Worm (Caenorhabditis elegans): ENCODE data around the gene cut-6.

Gene cut-6

ce11 chrIII:10911160-10911559 is at the start of gene cut-6:
Gene cut-6 (plus strand): TSS chrIII:10911460.
- TF ChIP-seq ceh-9 (tag; optimal IDR thresholded peaks at IDR 0.05) (no peak), tbx-2 (tag; optimal IDR thresholded peaks at IDR 0.05) (no peak), mml-1 (tag; optimal IDR thresholded peaks at IDR 0.05) (no peak), daf-12 (tag; optimal IDR thresholded peaks at IDR 0.05) (no peak), ceh-28 (tag; optimal IDR thresholded peaks at IDR 0.05) (no peak), nhr-23 (tag; optimal IDR thresholded peaks at IDR 0.05) (peak; percentile 6), zag-1 (tag; optimal IDR thresholded peaks at IDR 0.05) (no peak), pha-4 (tag; optimal IDR thresholded peaks at IDR 0.05) (no peak)

DNA sequence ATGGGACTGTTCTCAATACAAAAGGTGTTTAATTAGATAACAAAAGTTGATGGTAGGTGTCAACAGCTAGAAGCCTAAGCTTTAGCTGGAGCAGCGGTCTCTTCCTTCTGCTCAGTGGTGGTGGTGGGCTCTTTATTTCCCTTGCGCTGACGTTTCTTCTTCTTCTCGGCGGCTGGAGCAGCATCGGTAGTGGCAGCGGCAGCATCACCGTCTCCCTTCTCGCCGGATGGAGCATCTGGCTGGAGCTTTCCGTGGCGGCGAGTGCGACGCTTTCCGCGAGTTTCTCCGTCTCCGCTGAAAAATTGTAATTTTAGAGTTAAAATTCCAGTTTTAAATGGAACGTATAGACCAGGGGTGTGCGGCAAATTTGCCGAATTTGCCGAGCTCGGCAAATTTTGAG is 44.2 kb upstream of the cut-6 start:
- TF ChIP-seq nfya-1 (tag; optimal IDR thresholded peaks at IDR 0.05; ENCODE audit: insufficient read depth) (no peak), nhr-25 (tag; optimal IDR thresholded peaks at IDR 0.05) (no peak), elt-2 (tag; optimal IDR thresholded peaks at IDR 0.05) (no peak), nhr-28 (tag; optimal IDR thresholded peaks at IDR 0.05) (no peak), lin-39 (tag; optimal IDR thresholded peaks at IDR 0.05) (no peak), nhr-76 (tag; optimal IDR thresholded peaks at IDR 0.05) (no peak), snpc-4 (tag; optimal IDR thresholded peaks at IDR 0.05) (no peak), hmg-11 (tag; optimal IDR thresholded peaks at IDR 0.05) (no peak), nhr-43 (tag; optimal IDR thresholded peaks at IDR 0.05; ENCODE audit: poor library complexity, severe bottlenecking) (no peak), egl-27 (tag; optimal IDR thresholded peaks at IDR 0.05) (no peak), sea-2 (GFP tag; optimal IDR thresholded peaks at IDR 0.05) (no peak), mdl-1 (tag; optimal IDR thresholded peaks at IDR 0.05) (no peak), nhr-12 (tag; optimal IDR thresholded peaks at IDR 0.05) (no peak), nhr-23 (tag; optimal IDR thresholded peaks at IDR 0.05) (no peak), elt-1 (tag; optimal IDR thresholded peaks at IDR 0.05) (no peak), mml-1 (tag; optimal IDR thresholded peaks at IDR 0.05) (no peak), unc-39 (tag; optimal IDR thresholded peaks at IDR 0.05) (no peak), ceh-9 (tag; optimal IDR thresholded peaks at IDR 0.05) (no peak)

DNA sequence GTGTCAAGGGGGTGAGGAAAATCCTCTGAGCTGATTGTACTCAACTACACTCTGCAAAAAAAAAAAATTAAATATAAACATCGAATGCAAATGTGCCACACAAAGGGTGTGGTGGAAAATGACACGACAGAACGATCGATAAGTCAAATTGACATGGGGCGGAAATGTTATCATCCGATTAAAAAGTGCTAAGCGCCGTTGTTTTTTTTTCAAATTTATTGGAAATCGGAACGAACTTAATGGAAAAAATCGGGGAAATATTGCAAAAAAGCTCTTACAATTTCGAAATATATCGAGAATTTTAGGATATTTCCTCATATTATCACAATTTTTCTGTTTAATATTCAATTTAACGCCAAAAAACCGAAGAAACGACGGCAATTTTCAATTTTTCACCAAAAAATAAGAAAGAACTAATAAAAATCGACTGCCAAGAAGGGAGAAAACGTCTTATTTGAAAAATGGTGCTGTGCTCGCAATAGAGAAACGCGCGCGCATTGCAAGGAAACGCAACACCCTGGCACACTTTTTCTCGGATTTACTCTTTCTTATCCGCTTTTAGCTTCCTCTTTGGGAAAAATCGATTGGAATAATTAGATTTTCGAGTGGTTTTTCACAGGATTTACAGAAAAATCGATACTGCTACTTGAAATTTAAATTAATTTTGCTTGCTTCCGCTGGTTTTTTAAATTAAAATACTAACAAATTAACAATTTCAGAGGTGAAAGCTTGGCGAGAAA is 42.4 kb upstream of the cut-6 start, which contains the start of the genes cey-4 and vps-50:
Gene cey-4, minus strand, starts transcription at position 51 of the 740 bp plus-strand sequence.
Gene vps-50, plus strand, starts transcription at position 541 of the 740 bp plus-strand sequence.
- TF ChIP-seq ztf-11 (tag; optimal IDR thresholded peaks at IDR 0.05) (no peak), ceh-82 (tag; optimal IDR thresholded peaks at IDR 0.05) (no peak), egl-5 (tag; optimal IDR thresholded peaks at IDR 0.05) (peak; percentile 13), jun-1 (tag; optimal IDR thresholded peaks at IDR 0.05) (no peak), nhr-237 (tag; optimal IDR thresholded peaks at IDR 0.05) (no peak), unc-62 (GFP tag; optimal IDR thresholded peaks at IDR 0.05) (no peak), lin-15B (tag; optimal IDR thresholded peaks at IDR 0.05) (peak; percentile 48), ama-1 (optimal IDR thresholded peaks at IDR 0.05) (no peak), ztf-4 (tag; optimal IDR thresholded peaks at IDR 0.05) (no peak), nfya-1 (tag; optimal IDR thresholded peaks at IDR 0.05; ENCODE audit: insufficient read depth) (no peak), nhr-25 (tag; optimal IDR thresholded peaks at IDR 0.05) (no peak), hmg-11 (tag; optimal IDR thresholded peaks at IDR 0.05) (peak; percentile 59), ceh-9 (tag; optimal IDR thresholded peaks at IDR 0.05) (no peak), elt-2 (tag; optimal IDR thresholded peaks at IDR 0.05) (no peak), fkh-2 (tag; optimal IDR thresholded peaks at IDR 0.05) (no peak), nhr-12 (tag; optimal IDR thresholded peaks at IDR 0.05) (no peak), mdl-1 (tag; optimal IDR thresholded peaks at IDR 0.05) (no peak), snpc-4 (tag; optimal IDR thresholded peaks at IDR 0.05) (no peak), lin-39 (tag; optimal IDR thresholded peaks at IDR 0.05) (peak; percentile 53), ZK546.5 (tag; optimal IDR thresholded peaks at IDR 0.05) (no peak), elt-3 (tag; optimal IDR thresholded peaks at IDR 0.05) (no peak), daf-12 (tag; optimal IDR thresholded peaks at IDR 0.05) (no peak), pha-4 (tag; optimal IDR thresholded peaks at IDR 0.05) (peak; percentile 27), skn-1 (tag; optimal IDR thresholded peaks at IDR 0.05) (no peak), R02D3.7 (tag; optimal IDR thresholded peaks at IDR 0.05) (no peak), ceh-28 (tag; optimal IDR thresholded peaks at IDR 0.05) (peak; percentile 44), unc-39 (tag; optimal IDR thresholded peaks at IDR 0.05) (no peak), nhr-23 (tag; optimal IDR thresholded peaks at IDR 0.05) (no peak), egl-27 (tag; optimal IDR thresholded peaks at IDR 0.05) (no peak), fos-1 (tag; optimal IDR thresholded peaks at IDR 0.05) (no peak), nhr-77 (tag; optimal IDR thresholded peaks at IDR 0.05) (no peak), eor-1 (tag; optimal IDR thresholded peaks at IDR 0.05) (no peak)
